Worm (Caenorhabditis elegans) whole organism, L4/young adult: ENCODE measurements around the gene srw-77.

Experiments
- dao-5 ChIP-seq: sonication (generic microtip); optimal IDR thresholded peaks from 2 replicates; lab custom pipeline; 2016; ENCODE audit warnings: missing genotype, missing genetic modification characterization, moderate library complexity, missing compliant biosample characterization
- him-1 ChIP-seq: sonication (generic microtip); optimal IDR thresholded peaks from 2 replicates; lab custom pipeline; 2016; ENCODE audit warnings: missing genotype, missing genetic modification reagents, missing genetic modification characterization, missing compliant biosample characterization

DNA sequence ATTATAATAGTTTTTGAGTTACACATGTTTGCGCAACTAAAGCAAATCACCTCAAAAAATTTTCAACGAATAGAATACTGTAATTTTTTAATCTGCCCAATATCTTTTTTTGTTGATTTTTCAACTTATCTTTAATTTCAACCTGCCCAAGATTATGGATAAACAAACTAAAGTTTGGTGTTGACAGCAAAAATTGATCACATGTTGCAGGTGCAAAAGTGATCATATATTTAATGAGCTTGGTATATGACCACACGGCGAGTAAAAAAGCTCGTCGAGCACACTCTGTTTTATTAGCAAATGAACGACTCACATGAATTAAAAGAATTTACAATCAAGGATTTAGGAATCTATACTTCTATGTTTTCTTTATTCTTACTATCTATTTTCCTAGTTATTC, 32.1 kb upstream of the srw-77 start, which contains the start of gene srz-1:
- no peak for TF ChIP-seq dao-5 (tag; lab: Kevin White, UChicago)
- no peak for TF ChIP-seq him-1 (tag; lab: Kevin White, UChicago)
